Worm (Caenorhabditis elegans) whole organism, late embryonic: ENCODE data around the gene msp-63.

Source experiments
- C38D4.7 ChIP-seq: fragments of 200-800 bp; sonication (Bioruptor generic); optimal IDR thresholded peaks from 2 replicates; lab custom pipeline; 2018; ENCODE audit warnings: mild to moderate bottlenecking, missing genetic modification characterization, moderate library complexity, missing compliant biosample characterization
- F13H6.1 ChIP-seq: sonication (generic microtip); optimal IDR thresholded peaks from 2 replicates; lab custom pipeline; 2016; ENCODE audit warnings: missing genetic modification characterization, missing compliant biosample characterization
- K02D7.2 ChIP-seq: sonication (generic microtip); optimal IDR thresholded peaks from 2 replicates; lab custom pipeline; 2017; ENCODE audit warnings: mild to moderate bottlenecking, missing genetic modification characterization, missing compliant biosample characterization
- Y22D7AL.16 ChIP-seq: sonication (generic microtip); optimal IDR thresholded peaks from 2 replicates; lab custom pipeline; 2016; ENCODE audit warnings: missing genetic modification characterization, missing compliant biosample characterization
- ceh-14 ChIP-seq: sonication (generic microtip); optimal IDR thresholded peaks from 2 replicates; lab custom pipeline; 2016; ENCODE audit warnings: missing genotype, missing genetic modification characterization, missing compliant biosample characterization
- ceh-9 ChIP-seq: sonication (generic microtip); optimal IDR thresholded peaks from 2 replicates; lab custom pipeline; 2016; ENCODE audit warnings: mild to moderate bottlenecking, missing genetic modification characterization, inconsistent platforms, missing compliant biosample characterization
- fkh-10 ChIP-seq: fragments of 150-350 bp; optimal IDR thresholded peaks from 2 replicates; lab custom pipeline; 2014; ENCODE audit warnings: missing biosample characterization, missing genetic modification reagents, missing genetic modification characterization
- lim-6 ChIP-seq: sonication (generic microtip); optimal IDR thresholded peaks from 2 replicates; lab custom pipeline; 2016; ENCODE audit warnings: missing genetic modification characterization, missing compliant biosample characterization
- nhr-11 ChIP-seq: fragments of 150-350 bp; optimal IDR thresholded peaks from 2 replicates; lab custom pipeline; 2014; ENCODE audit warnings: missing biosample characterization, missing genetic modification characterization
- pha-2 ChIP-seq: sonication (generic microtip); optimal IDR thresholded peaks from 2 replicates; lab custom pipeline; 2017; ENCODE audit warnings: mild to moderate bottlenecking, missing genetic modification characterization, missing compliant biosample characterization
- rnt-1 ChIP-seq: sonication (generic microtip); optimal IDR thresholded peaks from 2 replicates; lab custom pipeline; 2016; ENCODE audit warnings: missing genetic modification characterization, missing compliant biosample characterization
- sox-4 ChIP-seq: sonication (generic microtip); optimal IDR thresholded peaks from 2 replicates; lab custom pipeline; 2017; ENCODE audit warnings: mild to moderate bottlenecking, missing genetic modification characterization, inconsistent platforms, missing compliant biosample characterization

DNA sequence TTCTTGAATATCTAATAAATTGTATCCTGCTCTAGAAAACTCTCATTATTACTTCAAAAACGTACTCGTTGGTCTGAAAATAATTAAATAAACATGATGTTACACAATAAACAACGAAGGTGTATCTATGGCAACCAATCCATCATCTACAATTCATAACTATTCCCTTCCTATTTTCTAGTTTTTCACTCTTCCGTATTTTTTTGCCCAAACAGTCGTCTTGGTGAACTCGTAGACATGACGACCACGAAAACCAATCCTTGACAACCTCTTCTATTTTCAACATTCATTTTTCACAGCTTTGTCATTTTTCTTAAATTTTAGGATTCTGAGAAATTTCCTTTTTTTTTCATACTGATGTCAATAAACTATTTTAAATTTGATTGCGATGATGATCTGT, 8.4 kb downstream of the msp-63 start, which contains the start of gene K05F1.13:
- no peak for TF ChIP-seq C38D4.7 (GFP tag; lab: Kevin White, UChicago)
- TF ChIP-seq lim-6: no peak
- no peak for TF ChIP-seq sox-4
- TF ChIP-seq Y22D7AL.16 (tag; lab: Kevin White, UChicago): no peak
- no peak for TF ChIP-seq pha-2 (tag; lab: Kevin White, UChicago)
- TF ChIP-seq ceh-9 (tag; lab: Kevin White, UChicago): no peak
- TF ChIP-seq F13H6.1: no peak
- no peak for TF ChIP-seq fkh-10 (GFP tag; lab: Kevin White, UChicago)
- no peak for TF ChIP-seq ceh-14 (tag; lab: Kevin White, UChicago)
- no peak for TF ChIP-seq K02D7.2 (tag; lab: Kevin White, UChicago)
- no peak for TF ChIP-seq nhr-11 (tag; lab: Kevin White, UChicago)
- TF ChIP-seq rnt-1 (tag; lab: Kevin White, UChicago): no peak
